Worm (Caenorhabditis elegans): ENCODE results near the gene srg-20.
"Not testable (repeated sequence)": the region's sequence is repeated elsewhere in the genome, so short reads cannot be mapped to it uniquely, and the experiment has no call there.

Gene srg-20

DNA sequence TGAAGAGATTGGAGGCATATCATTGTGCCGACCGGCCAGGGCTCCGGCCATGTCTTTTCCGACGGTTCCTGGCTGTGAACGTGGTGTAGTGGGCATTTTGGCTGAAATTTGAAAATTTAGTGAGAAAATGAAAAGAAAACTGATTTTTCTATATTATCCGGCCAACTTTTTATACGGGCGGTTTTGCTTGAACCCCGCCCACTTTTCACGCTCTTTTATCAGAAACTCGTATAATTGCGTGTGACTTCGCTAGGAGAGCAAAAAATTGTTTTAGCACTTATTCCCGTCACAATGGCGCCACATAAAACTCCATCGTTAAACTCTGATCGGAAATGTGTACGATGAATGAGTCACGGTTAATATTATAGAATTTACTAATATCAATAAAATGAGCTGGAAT, 4.3 kb upstream of the srg-20 start, which contains the start of gene C08E3.13:
TSS of gene C08E3.13 (minus strand) at position 101 of the 400 bp plus-strand sequence.
- not testable (repeated sequence) for TF ChIP-seq T22C8.4 (GFP tag; IDR thresholded peaks at IDR 0.05); ref-1 (GFP tag; conservative IDR thresholded peaks at IDR 0.05); cog-1 (tag; optimal IDR thresholded peaks at IDR 0.05)

DNA sequence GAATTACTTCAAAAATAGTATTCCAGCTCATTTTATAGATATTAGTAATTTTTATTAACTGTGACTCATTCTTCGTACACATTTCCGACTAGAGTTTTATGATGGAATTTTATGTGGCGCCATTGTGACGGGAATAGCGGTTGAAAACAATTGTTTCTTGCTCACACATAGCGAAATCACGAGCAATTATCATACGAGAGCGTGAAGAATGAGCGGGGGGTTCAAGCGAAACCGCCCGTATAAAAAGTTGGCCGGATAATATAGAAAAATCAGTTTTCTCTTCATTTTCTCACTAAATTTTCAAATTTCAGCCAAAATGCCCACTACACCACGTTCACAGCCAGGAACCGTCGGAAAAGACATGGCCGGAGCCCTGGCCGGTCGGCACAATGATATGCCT, 3.0 kb upstream of the srg-20 start, which contains the start of gene C08E3.1:
TSS of gene C08E3.1 (plus strand) at position 301 of the 400 bp plus-strand sequence.
- not testable (repeated sequence) for TF ChIP-seq ztf-29 (GFP tag; IDR thresholded peaks at IDR 0.05); med-1 (GFP tag; optimal IDR thresholded peaks at IDR 0.05; ENCODE audit: insufficient read depth); flt-1 (GFP tag; IDR thresholded peaks at IDR 0.05)

DNA sequence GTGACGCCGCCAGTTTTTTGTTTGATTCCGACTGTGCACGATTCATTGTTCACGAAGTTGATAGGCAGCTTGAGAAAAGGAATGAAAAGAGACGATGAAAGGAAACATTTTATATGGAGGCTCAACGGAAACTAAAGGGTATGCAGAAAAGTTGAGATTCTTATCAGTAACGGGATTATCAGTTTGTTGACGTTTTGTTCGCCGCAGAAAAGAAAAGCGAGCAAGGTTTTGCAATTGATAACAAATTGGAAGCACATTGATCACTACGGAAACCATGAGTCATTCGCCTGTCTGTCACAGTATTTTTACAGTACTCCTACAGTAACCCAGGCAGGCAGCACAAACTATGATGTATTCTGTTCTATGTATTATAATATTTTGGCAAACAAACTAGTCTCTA, 523 bp upstream of the srg-20 start:
- TF ChIP-seq med-1 (GFP tag; optimal IDR thresholded peaks at IDR 0.05; ENCODE audit: insufficient read depth): no peak
- TF ChIP-seq cog-1 (tag; optimal IDR thresholded peaks at IDR 0.05): no peak
- no peak for TF ChIP-seq ztf-29 (GFP tag; IDR thresholded peaks at IDR 0.05)
- TF ChIP-seq tab-1 (GFP tag; IDR thresholded peaks at IDR 0.05): no peak
- no peak for TF ChIP-seq klf-2 (GFP tag; conservative IDR thresholded peaks at IDR 0.05)
- no peak for TF ChIP-seq T22C8.4 (GFP tag; IDR thresholded peaks at IDR 0.05)
- TF ChIP-seq ref-1 (GFP tag; conservative IDR thresholded peaks at IDR 0.05): no peak
- no peak for TF ChIP-seq flt-1 (GFP tag; IDR thresholded peaks at IDR 0.05)
- no peak for TF ChIP-seq ztf-23 (GFP tag; IDR thresholded peaks at IDR 0.05)

DNA sequence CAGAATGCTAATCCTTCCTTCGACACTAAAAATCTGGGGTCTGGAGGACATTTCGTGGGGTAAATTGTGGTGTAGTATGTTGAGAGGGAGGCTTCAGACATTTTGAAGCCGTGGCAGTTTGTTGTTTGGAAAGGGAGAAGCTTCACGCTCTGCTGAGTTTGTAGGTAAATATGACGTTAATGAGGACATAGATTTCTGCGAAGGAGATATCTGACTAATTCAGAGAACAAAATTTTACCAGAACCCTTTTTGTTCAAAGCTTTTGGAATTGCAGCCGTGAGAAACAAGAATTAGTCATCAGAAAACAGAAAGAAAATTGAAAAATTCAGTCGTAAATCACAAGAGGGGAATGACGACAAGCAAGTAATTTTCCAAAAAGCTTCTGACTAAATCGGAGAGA, 4.0 kb downstream of the srg-20 start, which contains the start of gene srh-72:
TSS of gene srh-72 (minus strand) at position 101 of the 400 bp plus-strand sequence.
- TF ChIP-seq klf-2 (GFP tag; conservative IDR thresholded peaks at IDR 0.05) (no peak), ztf-23 (GFP tag; IDR thresholded peaks at IDR 0.05) (no peak), ref-1 (GFP tag; conservative IDR thresholded peaks at IDR 0.05) (no peak), med-1 (GFP tag; optimal IDR thresholded peaks at IDR 0.05; ENCODE audit: insufficient read depth) (no peak), T22C8.4 (GFP tag; IDR thresholded peaks at IDR 0.05) (no peak), cog-1 (tag; optimal IDR thresholded peaks at IDR 0.05) (no peak), flt-1 (GFP tag; IDR thresholded peaks at IDR 0.05) (no peak), tab-1 (GFP tag; IDR thresholded peaks at IDR 0.05) (no peak), ztf-29 (GFP tag; IDR thresholded peaks at IDR 0.05) (no peak)

DNA sequence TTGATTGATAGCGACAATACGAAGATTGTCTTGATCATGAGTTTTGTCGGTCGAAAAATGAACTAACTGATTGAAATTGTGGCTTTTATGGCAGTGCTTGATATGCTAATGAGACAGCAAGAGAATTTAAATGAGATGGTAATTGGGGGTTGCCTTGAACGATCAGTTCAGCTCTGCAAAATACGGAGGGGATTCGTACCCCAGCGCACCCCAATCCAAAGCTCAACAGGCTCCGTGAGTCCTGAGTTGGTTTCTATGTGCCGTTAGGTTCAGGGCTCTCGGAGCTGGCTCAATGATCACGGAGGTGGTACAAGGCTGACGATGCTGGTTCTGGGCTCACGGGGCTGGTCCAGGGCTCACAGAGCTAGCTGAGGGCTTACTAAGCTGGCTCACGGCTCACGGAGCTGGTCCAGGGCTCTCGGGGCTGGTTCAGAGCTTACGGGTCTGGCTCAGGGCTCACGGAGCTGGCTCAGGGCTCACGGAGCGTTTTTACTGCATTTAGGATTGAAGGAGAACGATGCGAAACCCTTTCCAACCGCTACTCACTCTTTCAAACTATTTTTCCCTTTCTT, 8.4 kb downstream of the srg-20 start, which contains the start of gene ZC204.6:
TSS of gene ZC204.6 (minus strand) at position 51 of the 572 bp plus-strand sequence.
- TF ChIP-seq cog-1 (tag; optimal IDR thresholded peaks at IDR 0.05) (no peak), T22C8.4 (GFP tag; IDR thresholded peaks at IDR 0.05) (no peak), ztf-29 (GFP tag; IDR thresholded peaks at IDR 0.05) (no peak), med-1 (GFP tag; optimal IDR thresholded peaks at IDR 0.05; ENCODE audit: insufficient read depth) (no peak), ref-1 (GFP tag; conservative IDR thresholded peaks at IDR 0.05) (no peak), ztf-23 (GFP tag; IDR thresholded peaks at IDR 0.05) (no peak), flt-1 (GFP tag; IDR thresholded peaks at IDR 0.05) (no peak), tab-1 (GFP tag; IDR thresholded peaks at IDR 0.05) (no peak), klf-2 (GFP tag; conservative IDR thresholded peaks at IDR 0.05) (no peak)

DNA sequence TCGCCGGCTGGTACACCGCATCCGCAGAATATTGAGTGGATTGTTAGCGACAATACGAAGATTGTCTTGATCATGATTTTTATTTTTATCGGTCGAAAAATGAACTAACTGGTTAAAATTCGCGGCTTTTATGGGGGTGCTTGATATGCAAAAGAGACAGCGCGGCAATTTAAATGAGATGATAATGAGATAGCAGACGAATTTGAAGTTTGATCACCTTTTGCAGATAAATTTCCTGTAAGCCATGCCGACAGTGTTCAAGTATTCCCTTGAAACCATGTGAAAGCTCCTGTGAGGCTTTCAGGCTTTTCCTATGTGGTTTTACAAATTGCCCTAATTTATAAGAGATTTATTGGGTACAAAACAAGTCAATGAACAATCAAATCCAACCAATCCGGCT, 9.7 kb downstream of the srg-20 start, which contains the start of gene ZC204.17:
TSS of gene ZC204.17 (minus strand) at position 101 of the 400 bp plus-strand sequence.
- no peak for TF ChIP-seq ztf-23 (GFP tag; IDR thresholded peaks at IDR 0.05)
- TF ChIP-seq med-1 (GFP tag; optimal IDR thresholded peaks at IDR 0.05; ENCODE audit: insufficient read depth): no peak
- TF ChIP-seq cog-1 (tag; optimal IDR thresholded peaks at IDR 0.05): no peak

DNA sequence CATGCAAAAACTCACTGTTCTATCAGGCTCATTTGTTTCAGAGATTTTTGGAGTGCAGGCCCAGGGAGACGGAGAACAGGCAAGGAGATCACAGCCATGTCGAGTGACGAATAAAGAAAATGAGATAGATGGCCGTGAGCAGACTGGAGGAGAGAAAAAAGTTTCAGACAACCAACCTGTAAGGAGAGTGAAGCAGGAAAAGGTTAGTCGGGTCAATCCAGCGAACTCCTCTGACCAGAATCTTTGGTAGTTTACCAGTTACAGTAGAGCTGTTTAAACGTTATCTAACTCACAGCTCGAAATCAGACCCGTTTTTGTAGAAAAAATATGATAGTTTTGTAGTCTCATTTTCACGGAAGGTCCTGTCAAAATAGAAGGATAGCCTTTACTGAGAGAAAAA, 12.3 kb downstream of the srg-20 start, which contains the start of gene fbxb-21:
TSS of gene fbxb-21 (minus strand) at position 101 of the 400 bp plus-strand sequence.
- TF ChIP-seq ztf-23 (GFP tag; IDR thresholded peaks at IDR 0.05): no peak
- TF ChIP-seq med-1 (GFP tag; optimal IDR thresholded peaks at IDR 0.05; ENCODE audit: insufficient read depth): no peak
- TF ChIP-seq T22C8.4 (GFP tag; IDR thresholded peaks at IDR 0.05): no peak
- no peak for TF ChIP-seq tab-1 (GFP tag; IDR thresholded peaks at IDR 0.05)
- no peak for TF ChIP-seq ref-1 (GFP tag; conservative IDR thresholded peaks at IDR 0.05)
- TF ChIP-seq cog-1 (tag; optimal IDR thresholded peaks at IDR 0.05): no peak
- no peak for TF ChIP-seq flt-1 (GFP tag; IDR thresholded peaks at IDR 0.05)
- no peak for TF ChIP-seq ztf-29 (GFP tag; IDR thresholded peaks at IDR 0.05)
- TF ChIP-seq klf-2 (GFP tag; conservative IDR thresholded peaks at IDR 0.05): no peak

DNA sequence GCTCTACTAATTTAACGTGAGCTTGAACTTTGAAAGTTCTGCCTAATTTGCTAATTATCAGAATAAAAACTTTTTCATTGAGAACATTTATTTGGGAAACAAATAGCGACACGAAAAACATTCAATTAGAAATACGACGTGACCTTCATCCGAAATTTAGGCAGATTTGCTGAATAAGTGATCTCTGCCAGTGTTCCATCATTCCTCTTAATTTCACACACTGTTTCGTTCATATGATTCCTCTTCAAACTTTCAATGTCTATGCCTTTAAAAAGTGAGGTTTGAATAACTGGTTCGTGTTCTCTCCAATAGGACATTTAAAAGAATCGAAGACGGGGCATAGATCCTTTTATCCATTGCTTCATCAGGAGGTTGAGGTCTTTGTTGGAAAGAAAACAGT, 14.0 kb downstream of the srg-20 start, which contains the start of gene fbxb-20:
TSS of gene fbxb-20 (minus strand) at position 101 of the 400 bp plus-strand sequence.
- TF ChIP-seq ref-1 (GFP tag; conservative IDR thresholded peaks at IDR 0.05) (no peak), flt-1 (GFP tag; IDR thresholded peaks at IDR 0.05) (no peak), klf-2 (GFP tag; conservative IDR thresholded peaks at IDR 0.05) (no peak), med-1 (GFP tag; optimal IDR thresholded peaks at IDR 0.05; ENCODE audit: insufficient read depth) (no peak), ztf-29 (GFP tag; IDR thresholded peaks at IDR 0.05) (no peak), ztf-23 (GFP tag; IDR thresholded peaks at IDR 0.05) (no peak), tab-1 (GFP tag; IDR thresholded peaks at IDR 0.05) (no peak), T22C8.4 (GFP tag; IDR thresholded peaks at IDR 0.05) (no peak), cog-1 (tag; optimal IDR thresholded peaks at IDR 0.05) (no peak)

DNA sequence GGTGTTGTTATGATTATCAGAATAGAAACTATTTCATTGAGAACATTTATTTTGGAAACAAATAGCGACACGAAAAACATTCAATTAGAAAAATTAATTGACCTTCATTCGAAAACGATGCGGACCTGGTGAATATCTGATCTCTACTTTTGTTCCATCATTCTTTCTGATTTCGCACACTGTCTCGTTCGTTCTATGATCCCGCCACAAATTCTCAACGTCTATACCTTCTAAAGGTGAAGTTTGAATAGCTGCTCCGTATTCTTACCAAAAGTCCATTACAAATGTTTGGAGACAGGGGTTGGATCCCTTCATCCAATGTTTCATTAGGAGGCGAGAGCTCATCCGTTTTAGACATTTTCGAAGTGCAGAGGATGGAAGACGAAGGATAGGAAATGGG, 15.3 kb downstream of the srg-20 start, which contains the start of gene fbxb-16:
TSS of gene fbxb-16 (minus strand) at position 101 of the 400 bp plus-strand sequence.
- TF ChIP-seq cog-1 (tag; optimal IDR thresholded peaks at IDR 0.05): no peak
- no peak for TF ChIP-seq ref-1 (GFP tag; conservative IDR thresholded peaks at IDR 0.05)
- no peak for TF ChIP-seq ztf-23 (GFP tag; IDR thresholded peaks at IDR 0.05)
- TF ChIP-seq ztf-29 (GFP tag; IDR thresholded peaks at IDR 0.05): no peak
- no peak for TF ChIP-seq tab-1 (GFP tag; IDR thresholded peaks at IDR 0.05)
- no peak for TF ChIP-seq T22C8.4 (GFP tag; IDR thresholded peaks at IDR 0.05)
- TF ChIP-seq klf-2 (GFP tag; conservative IDR thresholded peaks at IDR 0.05): no peak
- TF ChIP-seq flt-1 (GFP tag; IDR thresholded peaks at IDR 0.05): no peak
- no peak for TF ChIP-seq med-1 (GFP tag; optimal IDR thresholded peaks at IDR 0.05; ENCODE audit: insufficient read depth)

DNA sequence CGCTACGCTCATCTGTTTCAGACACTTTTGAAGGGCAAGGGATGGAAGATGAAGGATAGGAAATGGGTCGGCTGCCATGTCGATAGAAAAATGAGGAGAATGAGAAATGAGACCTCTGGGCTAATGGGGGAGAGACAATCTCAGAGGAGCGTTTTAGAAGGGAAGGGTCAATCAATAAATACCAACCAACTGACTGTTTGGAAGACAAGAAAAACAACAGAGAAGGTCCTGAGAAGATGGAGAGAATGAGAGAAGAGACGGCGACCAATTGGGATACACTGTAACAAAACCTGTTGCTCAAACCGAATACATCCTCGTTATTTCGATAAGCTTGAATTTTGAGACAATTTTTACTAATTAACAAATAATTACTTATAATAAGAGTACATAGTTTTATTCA, 16.9 kb downstream of the srg-20 start, which contains the start of gene fbxb-15:
TSS of gene fbxb-15 (minus strand) at position 101 of the 400 bp plus-strand sequence.
- no peak for TF ChIP-seq ref-1 (GFP tag; conservative IDR thresholded peaks at IDR 0.05)
- TF ChIP-seq T22C8.4 (GFP tag; IDR thresholded peaks at IDR 0.05): no peak
- TF ChIP-seq cog-1 (tag; optimal IDR thresholded peaks at IDR 0.05): no peak
- TF ChIP-seq ztf-23 (GFP tag; IDR thresholded peaks at IDR 0.05): no peak
- no peak for TF ChIP-seq tab-1 (GFP tag; IDR thresholded peaks at IDR 0.05)
- TF ChIP-seq med-1 (GFP tag; optimal IDR thresholded peaks at IDR 0.05; ENCODE audit: insufficient read depth): no peak
- no peak for TF ChIP-seq klf-2 (GFP tag; conservative IDR thresholded peaks at IDR 0.05)
- no peak for TF ChIP-seq flt-1 (GFP tag; IDR thresholded peaks at IDR 0.05)
- TF ChIP-seq ztf-29 (GFP tag; IDR thresholded peaks at IDR 0.05): no peak
